Worm (Caenorhabditis elegans): ENCODE results near the gene fbxa-142.

DNA sequence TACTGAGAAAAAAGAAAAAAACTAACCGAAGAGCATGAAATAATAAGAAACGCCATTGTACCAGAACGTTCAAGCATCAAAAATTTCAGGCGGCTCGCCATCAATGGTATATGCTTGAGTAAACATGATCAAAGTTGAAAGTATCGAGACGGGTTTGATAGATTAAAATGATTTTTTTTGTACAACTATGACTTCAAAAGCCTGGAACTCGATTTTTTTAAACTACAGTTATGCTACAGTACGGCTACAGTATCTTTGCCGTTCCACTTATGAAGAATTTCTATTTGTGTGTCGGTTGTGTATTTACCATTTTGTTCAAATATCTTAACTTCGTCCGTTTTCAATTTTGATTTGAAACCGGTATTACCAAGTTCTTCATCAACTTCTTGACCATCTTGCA is 24.0 kb upstream of the fbxa-142 start, which contains the start of gene str-97:
- TF ChIP-seq mab-5 (tag; optimal IDR thresholded peaks at IDR 0.05) = no peak
- no peak for TF ChIP-seq sem-2 (GFP tag; optimal IDR thresholded peaks at IDR 0.05)
- no peak for TF ChIP-seq unc-62 (GFP tag; optimal IDR thresholded peaks at IDR 0.05)
- no peak for TF ChIP-seq nhr-76 (tag; optimal IDR thresholded peaks at IDR 0.05)
- TF ChIP-seq unc-39 (tag; optimal IDR thresholded peaks at IDR 0.05) = no peak
- TF ChIP-seq drap-1 (GFP tag; optimal IDR thresholded peaks at IDR 0.05) = no peak
- no peak for TF ChIP-seq pha-4 (tag; optimal IDR thresholded peaks at IDR 0.05)
- no peak for TF ChIP-seq nhr-12 (tag; optimal IDR thresholded peaks at IDR 0.05)
- no peak for TF ChIP-seq mep-1 (tag; optimal IDR thresholded peaks at IDR 0.05)

Measured in whole organism, mixed stage, embryonic.